Worm (Caenorhabditis elegans): ENCODE results near the gene W03C9.2.

- TF ChIP-seq fkh-10 (GFP tag; optimal IDR thresholded peaks at IDR 0.05): no peak
- no peak for TF ChIP-seq madf-2 (tag; optimal IDR thresholded peaks at IDR 0.05)
- TF ChIP-seq tbx-2 (tag; optimal IDR thresholded peaks at IDR 0.05): no peak
- no peak for TF ChIP-seq unc-86 (tag; optimal IDR thresholded peaks at IDR 0.05)
- TF ChIP-seq elt-2 (tag; optimal IDR thresholded peaks at IDR 0.05): no peak
- TF ChIP-seq npax-4 (tag; optimal IDR thresholded peaks at IDR 0.05): no peak
- TF ChIP-seq ceh-45 (GFP tag; IDR thresholded peaks at IDR 0.05): no peak
Measured at ce11 chrII:11973632-11974031, 11.5 kb downstream of the W03C9.2 start, which contains the start of gene acbp-6.
